Worm (Caenorhabditis elegans): ENCODE results near the gene F15H10.5.

The F15H10.5 gene

ce11 chrV:10393708-10394107 is 25.2 kb downstream of the F15H10.5 start:
- no peak for TF ChIP-seq unc-62 (GFP tag; optimal IDR thresholded peaks at IDR 0.05)

ce11 chrV:10388318-10388717 is 30.5 kb downstream of the F15H10.5 start, which contains the start of gene AC3.5:
AC3.5 (plus strand) TSS chrV:10388527.
- no peak for TF ChIP-seq unc-62 (GFP tag; optimal IDR thresholded peaks at IDR 0.05)

ce11 chrV:10387412-10387811 is 31.4 kb downstream of the F15H10.5 start:
- no peak for TF ChIP-seq unc-62 (GFP tag; optimal IDR thresholded peaks at IDR 0.05)

ce11 chrV:10383950-10384349 is 34.9 kb downstream of the F15H10.5 start, which contains the start of gene spe-10:
spe-10 (plus strand) TSS chrV:10384250.
- no peak for TF ChIP-seq unc-62 (GFP tag; optimal IDR thresholded peaks at IDR 0.05)

ce11 chrV:10382142-10382541 is 36.7 kb downstream of the F15H10.5 start, which contains the start of gene pqn-2:
pqn-2 (plus strand) TSS chrV:10382442.
- TF ChIP-seq unc-62 (GFP tag; optimal IDR thresholded peaks at IDR 0.05), result no peak

ce11 chrV:10381726-10382125 is 37.1 kb downstream of the F15H10.5 start, which contains the start of gene abu-1:
abu-1 (minus strand) TSS chrV:10381826.
- TF ChIP-seq unc-62 (GFP tag; optimal IDR thresholded peaks at IDR 0.05), result no peak

- TF ChIP-seq unc-62 (GFP tag; optimal IDR thresholded peaks at IDR 0.05), result no peak
Measured at ce11 chrV:10379761-10380160, 39.1 kb downstream of the F15H10.5 start.

- no peak for TF ChIP-seq unc-62 (GFP tag; optimal IDR thresholded peaks at IDR 0.05)
Measured at ce11 chrV:10379293-10379692, 39.6 kb downstream of the F15H10.5 start, which contains the start of gene AC3.12. AC3.12 (minus strand) TSS chrV:10379393.

ce11 chrV:10371951-10372350 is 46.9 kb downstream of the F15H10.5 start, which contains the start of gene ugt-49:
ugt-49 (plus strand) TSS chrV:10372321.
- no peak for TF ChIP-seq unc-62 (GFP tag; optimal IDR thresholded peaks at IDR 0.05)

ce11 chrV:10371177-10371576 is 47.7 kb downstream of the F15H10.5 start:
- no peak for TF ChIP-seq unc-62 (GFP tag; optimal IDR thresholded peaks at IDR 0.05)

- TF ChIP-seq unc-62 (GFP tag; optimal IDR thresholded peaks at IDR 0.05), result no peak
Measured at ce11 chrV:10368256-10368655, 50.6 kb downstream of the F15H10.5 start, which contains the start of gene sri-20. sri-20 (plus strand) TSS chrV:10368556.

Data from whole organism, dauer.